Worm (Caenorhabditis elegans) whole organism, L3 larva: ENCODE results near the gene srh-128.

ENCODE experiments used
- R02D3.7 ChIP-seq: fragments of 150-350 bp; optimal IDR thresholded peaks from 2 replicates; lab custom pipeline; 2014; ENCODE audit warnings: missing biosample characterization, missing genetic modification characterization
- aly-2 ChIP-seq: fragments of 150-350 bp; optimal IDR thresholded peaks from 2 replicates; lab custom pipeline; 2014; ENCODE audit warnings: missing biosample characterization, missing genetic modification characterization
- ama-1 ChIP-seq: fragments of 150-350 bp; optimal IDR thresholded peaks from 2 replicates; lab custom pipeline; 2018
- ceh-16 ChIP-seq: sonication (generic microtip); optimal IDR thresholded peaks from 2 replicates; lab custom pipeline; 2017; ENCODE audit warnings: missing biosample characterization, missing genetic modification characterization
- ceh-9 ChIP-seq: sonication (generic microtip); optimal IDR thresholded peaks from 2 replicates; lab custom pipeline; 2018; ENCODE audit warnings: missing biosample characterization, missing genetic modification characterization
- daf-12 ChIP-seq: fragments of 150-350 bp; optimal IDR thresholded peaks from 2 replicates; lab custom pipeline; 2014; ENCODE audit warnings: missing biosample characterization, missing genetic modification reagents, missing genetic modification characterization
- egl-27 ChIP-seq: sonication (generic microtip); optimal IDR thresholded peaks from 4 replicates; lab custom pipeline; 2017; ENCODE audit warnings: missing biosample characterization, missing genetic modification reagents, missing genetic modification characterization
- egl-5 ChIP-seq: fragments of 150-350 bp; optimal IDR thresholded peaks from 2 replicates; lab custom pipeline; 2017; ENCODE audit warnings: missing biosample characterization, missing genetic modification reagents, missing genetic modification characterization, inconsistent platforms
- elt-1 ChIP-seq: fragments of 150-350 bp; optimal IDR thresholded peaks from 2 replicates; lab custom pipeline; 2014; ENCODE audit warnings: missing biosample characterization, missing genetic modification characterization
- elt-2 ChIP-seq: sonication (generic microtip); optimal IDR thresholded peaks from 2 replicates; lab custom pipeline; 2016; ENCODE audit warnings: missing genetic modification reagents, mild to moderate bottlenecking, missing genetic modification characterization, missing compliant biosample characterization
- elt-3 ChIP-seq, 3 experiments: fragments of 150-350 bp in 1 of 3; sonication (generic microtip) in 2 of 3; optimal IDR thresholded peaks; 2 replicates in 2 of 3; 4 replicates in 1 of 3; lab custom pipeline; 2014 to 2017; ENCODE audit warnings: missing biosample characterization in 3 of 3, missing genetic modification characterization in 3 of 3
- fkh-10 ChIP-seq: sonication (generic microtip); optimal IDR thresholded peaks from 2 replicates; lab custom pipeline; 2017; ENCODE audit warnings: missing biosample characterization, missing genetic modification reagents, missing genetic modification characterization
- fkh-2 ChIP-seq: fragments of 150-350 bp; optimal IDR thresholded peaks from 2 replicates; lab custom pipeline; 2014; ENCODE audit warnings: missing biosample characterization, missing genetic modification reagents, missing genetic modification characterization
- fos-1 ChIP-seq: fragments of 150-350 bp; optimal IDR thresholded peaks from 2 replicates; lab custom pipeline; 2014; ENCODE audit warnings: missing biosample characterization, missing genetic modification characterization
- lin-15B ChIP-seq: fragments of 150-350 bp; optimal IDR thresholded peaks from 2 replicates; lab custom pipeline; 2014; ENCODE audit warnings: missing biosample characterization, missing genetic modification characterization
- lsy-12 ChIP-seq: sonication (generic microtip); optimal IDR thresholded peaks from 2 replicates; lab custom pipeline; 2016; ENCODE audit warnings: mild to moderate bottlenecking, missing genetic modification characterization, missing compliant biosample characterization
- mml-1 ChIP-seq: fragments of 150-350 bp; sonication (generic microtip); optimal IDR thresholded peaks from 3 replicates; lab custom pipeline; 2014; ENCODE audit warnings: missing biosample characterization, missing genetic modification characterization
- nfya-1 ChIP-seq: sonication (generic microtip); optimal IDR thresholded peaks from 2 replicates; lab custom pipeline; 2017; ENCODE audit warnings: missing genetic modification characterization, mild to moderate bottlenecking, missing compliant biosample characterization, antibody characterized with exemption, moderate library complexity; ENCODE audit not compliant: insufficient read depth
- nhr-11 ChIP-seq: fragments of 150-350 bp; optimal IDR thresholded peaks from 2 replicates; lab custom pipeline; 2014; ENCODE audit warnings: missing biosample characterization, missing genetic modification characterization
- nhr-12 ChIP-seq: fragments of 150-350 bp; optimal IDR thresholded peaks from 2 replicates; lab custom pipeline; 2014; ENCODE audit warnings: missing biosample characterization, missing genetic modification characterization
- nhr-23 ChIP-seq: fragments of 150-350 bp; optimal IDR thresholded peaks from 2 replicates; lab custom pipeline; 2014; ENCODE audit warnings: missing biosample characterization, missing genetic modification reagents, missing genetic modification characterization
- nhr-237 ChIP-seq: fragments of 150-350 bp; optimal IDR thresholded peaks from 2 replicates; lab custom pipeline; 2014; ENCODE audit warnings: missing biosample characterization, missing genetic modification characterization
- nhr-28 ChIP-seq: fragments of 150-350 bp; optimal IDR thresholded peaks from 2 replicates; lab custom pipeline; 2014; ENCODE audit warnings: missing biosample characterization, missing genetic modification characterization
- nhr-67 ChIP-seq: fragments of 150-350 bp; optimal IDR thresholded peaks from 2 replicates; lab custom pipeline; 2014; ENCODE audit warnings: missing biosample characterization, missing genetic modification characterization
- nhr-76 ChIP-seq: fragments of 150-350 bp; sonication (generic microtip); optimal IDR thresholded peaks from 5 replicates; lab custom pipeline; 2014; ENCODE audit warnings: missing biosample characterization, missing genetic modification characterization
- nhr-77 ChIP-seq: fragments of 150-350 bp; optimal IDR thresholded peaks from 2 replicates; lab custom pipeline; 2014; ENCODE audit warnings: missing biosample characterization, missing genetic modification characterization
- sea-2 ChIP-seq: fragments of 150-350 bp; sonication (generic microtip); optimal IDR thresholded peaks from 4 replicates; lab custom pipeline; 2014; ENCODE audit warnings: missing biosample characterization, missing genetic modification reagents, missing genetic modification characterization
- skn-1 ChIP-seq: fragments of 150-350 bp; optimal IDR thresholded peaks from 2 replicates; lab custom pipeline; 2014; ENCODE audit warnings: missing biosample characterization, missing genetic modification characterization
- snpc-4 ChIP-seq: fragments of 150-350 bp; optimal IDR thresholded peaks from 2 replicates; lab custom pipeline; 2014; ENCODE audit warnings: missing biosample characterization, missing genetic modification characterization
- unc-39 ChIP-seq: sonication (generic microtip); optimal IDR thresholded peaks from 4 replicates; lab custom pipeline; 2017; ENCODE audit warnings: missing biosample characterization, missing genetic modification characterization
- unc-62 ChIP-seq: fragments of 150-350 bp; sonication (generic microtip); optimal IDR thresholded peaks from 4 replicates; lab custom pipeline; 2014; ENCODE audit warnings: missing biosample characterization, missing genetic modification reagents, missing genetic modification characterization
- zag-1 ChIP-seq: fragments of 150-350 bp; optimal IDR thresholded peaks from 2 replicates; lab custom pipeline; 2014; ENCODE audit warnings: missing biosample characterization, missing genetic modification characterization
- ztf-11 ChIP-seq: fragments of 150-350 bp; optimal IDR thresholded peaks from 2 replicates; lab custom pipeline; 2014; ENCODE audit warnings: missing biosample characterization, missing genetic modification characterization

Gene srh-128

DNA sequence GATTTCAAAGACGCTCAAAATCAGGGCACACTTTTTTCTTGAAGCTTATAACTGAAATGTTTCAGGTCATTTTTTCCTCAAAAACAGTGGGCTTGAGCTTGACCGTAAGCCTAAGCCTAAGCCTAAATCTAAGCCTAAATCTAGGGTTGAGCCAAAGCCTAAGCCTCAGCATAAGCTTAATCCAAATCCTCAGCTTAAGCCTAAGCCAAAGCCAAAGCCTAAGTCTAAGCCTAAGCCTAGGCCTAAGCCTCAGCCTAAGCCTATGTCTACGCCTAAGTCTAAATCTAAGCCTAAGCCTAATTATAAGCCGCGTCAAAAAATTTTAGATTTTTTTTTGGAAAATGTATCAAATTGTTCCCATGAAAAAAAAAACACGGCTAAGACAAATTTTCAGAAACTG is 29.2 kb upstream of the srh-128 start:
- TF ChIP-seq nhr-28 (no peak), aly-2 (tag; lab: Kevin White, UChicago) (no peak), ceh-9 (no peak), sea-2 (GFP tag; lab: Kevin White, UChicago) (no peak), nhr-77 (tag; lab: Kevin White, UChicago) (no peak), nhr-67 (tag; lab: Kevin White, UChicago) (no peak), ama-1 (lab: Kevin White, UChicago) (no peak), nhr-237 (no peak), skn-1 (no peak), ceh-16 (tag; lab: Kevin White, UChicago) (no peak), unc-39 (tag; lab: Kevin White, UChicago) (no peak), daf-12 (tag; lab: Kevin White, UChicago) (no peak), unc-62 (GFP tag; lab: Kevin White, UChicago) (no peak), elt-1 (tag; lab: Kevin White, UChicago) (no peak)

- no peak for TF ChIP-seq ceh-9
- TF ChIP-seq fkh-10 (GFP tag; lab: Kevin White, UChicago) = peak; percentile 61
- TF ChIP-seq, all 47 proteins: peak for 1
These were observed 25.5 kb upstream of the srh-128 start for ce11 chrII:2730647-2731046.

DNA sequence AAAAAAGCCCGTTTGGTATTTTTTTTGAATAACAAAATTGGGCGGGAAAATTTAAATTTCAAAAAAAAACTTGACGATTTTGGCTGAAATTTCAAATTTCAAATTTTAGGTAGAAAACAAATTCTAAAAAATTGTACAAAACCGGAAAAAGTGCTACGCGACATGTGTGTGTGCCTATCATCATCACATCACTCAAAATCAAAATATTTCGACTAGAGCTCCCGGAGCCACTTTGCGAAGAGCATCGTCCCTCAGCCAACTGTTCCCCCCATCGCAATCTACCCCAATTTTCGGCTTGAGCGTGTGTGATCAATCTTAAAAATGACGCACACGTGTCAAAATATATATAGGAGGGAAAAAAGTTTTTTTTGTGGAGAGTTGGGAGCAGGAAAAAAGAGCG is 21.7 kb upstream of the srh-128 start:
- no peak for TF ChIP-seq nhr-237
- TF ChIP-seq aly-2 (tag; lab: Kevin White, UChicago) = no peak
- no peak for TF ChIP-seq egl-5 (tag; lab: Kevin White, UChicago)
- no peak for TF ChIP-seq ztf-11 (tag; lab: Kevin White, UChicago)
- no peak for TF ChIP-seq nfya-1 (tag; lab: Kevin White, UChicago)
- no peak for TF ChIP-seq nhr-11
- no peak for TF ChIP-seq egl-27 (tag; lab: Kevin White, UChicago)
- TF ChIP-seq fkh-2 = no peak
- TF ChIP-seq unc-39 (tag; lab: Kevin White, UChicago) = no peak
- no peak for TF ChIP-seq mml-1 (tag; lab: Kevin White, UChicago)
- no peak for TF ChIP-seq daf-12 (tag; lab: Kevin White, UChicago)
- TF ChIP-seq nhr-28 = no peak
- TF ChIP-seq lin-15B (tag; lab: Kevin White, UChicago) = no peak
- TF ChIP-seq fos-1 (tag; lab: Kevin White, UChicago) = no peak
- TF ChIP-seq, all 47 proteins: peak for 0

DNA sequence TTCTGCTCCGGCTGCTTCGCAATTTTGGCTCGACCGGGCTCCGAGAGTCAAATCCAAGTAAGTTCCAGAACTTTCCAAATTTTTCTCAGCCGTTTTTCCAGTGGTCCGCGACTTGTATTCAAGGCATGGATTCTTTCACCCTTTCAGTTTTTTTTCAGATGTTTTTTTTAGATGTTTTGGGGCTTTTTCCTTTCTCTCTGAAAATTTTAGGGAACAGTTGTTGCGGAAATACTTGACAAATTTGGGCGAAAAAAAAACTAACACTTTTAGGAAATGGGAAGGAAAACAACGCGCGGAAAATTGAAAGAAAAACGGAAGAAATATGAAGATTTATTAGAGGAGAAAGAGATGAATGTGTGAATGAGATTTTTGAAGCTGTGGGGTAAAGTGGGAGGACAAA is 20.5 kb upstream of the srh-128 start, which contains the start of the genes T05A8.11 and nep-2:
TSS of gene T05A8.11 (minus strand) at position 101 of the 400 bp plus-strand sequence.
TSS of gene nep-2 (minus strand) at position 192 of the 400 bp plus-strand sequence.
- no peak for TF ChIP-seq nhr-67 (tag; lab: Kevin White, UChicago)
- TF ChIP-seq nhr-237 = no peak
- no peak for TF ChIP-seq nhr-76 (tag; lab: Kevin White, UChicago)
- no peak for TF ChIP-seq R02D3.7 (tag; lab: Kevin White, UChicago)
- TF ChIP-seq elt-2 (tag; lab: Kevin White, UChicago) = no peak
- TF ChIP-seq nhr-11 = no peak
- TF ChIP-seq nhr-23 (tag; lab: Kevin White, UChicago) = no peak
- TF ChIP-seq zag-1 (tag; lab: Kevin White, UChicago) = no peak
- no peak for TF ChIP-seq fkh-2
- TF ChIP-seq unc-62 (GFP tag; lab: Kevin White, UChicago) = no peak
- TF ChIP-seq lsy-12 (tag; lab: Kevin White, UChicago) = no peak
- no peak for TF ChIP-seq nhr-77 (tag; lab: Kevin White, UChicago)
- TF ChIP-seq, all 47 proteins: peak for 0

DNA sequence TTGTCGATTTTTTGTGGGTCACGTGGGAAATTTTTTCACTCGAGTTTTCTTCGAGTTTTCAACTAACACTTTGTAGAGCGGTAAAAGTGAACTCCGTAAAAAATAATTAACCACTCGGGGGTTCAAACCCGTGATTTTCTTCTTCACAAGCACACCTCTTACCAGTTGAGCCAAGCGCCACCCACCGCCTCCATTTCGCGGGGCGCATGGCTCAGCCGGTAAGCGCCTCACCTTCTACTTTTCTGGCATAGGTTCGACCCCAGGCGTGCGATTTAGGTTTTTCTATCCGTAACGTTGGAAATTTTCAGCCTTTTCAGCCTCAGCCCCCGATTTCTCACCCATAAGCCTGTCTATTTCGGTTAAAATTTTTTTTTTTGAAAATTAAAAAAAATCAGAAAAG is 16.9 kb upstream of the srh-128 start:
- no peak for TF ChIP-seq fos-1 (tag; lab: Kevin White, UChicago)
- TF ChIP-seq lin-15B (tag; lab: Kevin White, UChicago) = no peak
- no peak for TF ChIP-seq nhr-11
- no peak for TF ChIP-seq ceh-9

DNA sequence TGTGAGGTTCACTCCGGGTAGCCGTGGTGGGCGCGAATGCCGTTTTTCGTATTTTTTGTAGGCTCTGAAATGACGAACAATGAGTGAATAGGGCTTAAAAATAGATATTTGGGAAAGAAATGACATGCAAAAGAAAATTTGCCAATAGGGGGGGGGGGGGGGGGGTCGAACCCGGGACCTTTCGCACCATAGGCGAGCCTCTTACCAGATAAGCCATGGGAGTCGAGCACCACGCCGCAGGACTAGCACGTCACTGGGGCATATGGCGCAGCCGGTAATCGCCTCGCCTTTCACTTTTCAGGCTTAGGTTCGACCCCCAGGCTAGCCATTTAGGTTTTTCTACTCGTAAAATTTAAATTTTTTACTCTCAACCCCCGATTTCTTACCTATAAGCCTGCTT is 14.1 kb upstream of the srh-128 start:
- TF ChIP-seq nhr-77 (tag; lab: Kevin White, UChicago) = no peak
- TF ChIP-seq aly-2 (tag; lab: Kevin White, UChicago) = no peak
- TF ChIP-seq snpc-4 (tag; lab: Kevin White, UChicago) = no peak
- TF ChIP-seq lsy-12 (tag; lab: Kevin White, UChicago) = no peak
- TF ChIP-seq nhr-76 (tag; lab: Kevin White, UChicago) = no peak
- TF ChIP-seq R02D3.7 (tag; lab: Kevin White, UChicago) = no peak
- TF ChIP-seq elt-2 (tag; lab: Kevin White, UChicago) = no peak
- TF ChIP-seq egl-5 (tag; lab: Kevin White, UChicago) = no peak
- no peak for TF ChIP-seq elt-3 (tag; optimal IDR thresholded peaks at IDR 0.05; lab: Kevin White, UChicago)
- TF ChIP-seq nhr-12 = no peak
- TF ChIP-seq daf-12 (tag; lab: Kevin White, UChicago) = no peak
